Worm (Caenorhabditis elegans) whole organism, L2 larva: ENCODE measurements around the gene cyb-3.

Experiments used
- C34F6.9 ChIP-seq: fragments of 150-350 bp; optimal IDR thresholded peaks from 2 replicates; lab custom pipeline; 2014; ENCODE audit warnings: missing biosample characterization, missing genetic modification characterization
- ZK546.5 ChIP-seq: sonication (generic microtip); optimal IDR thresholded peaks from 2 replicates; lab custom pipeline; 2017; ENCODE audit warnings: missing biosample characterization, missing genetic modification characterization
- alr-1 ChIP-seq: fragments of 150-350 bp; optimal IDR thresholded peaks from 2 replicates; lab custom pipeline; 2014; ENCODE audit warnings: missing biosample characterization, missing genetic modification characterization
- aly-2 ChIP-seq: fragments of 150-350 bp; optimal IDR thresholded peaks from 2 replicates; lab custom pipeline; 2014; ENCODE audit warnings: missing biosample characterization, missing genetic modification characterization
- blmp-1 ChIP-seq: sonication (generic microtip); optimal IDR thresholded peaks from 2 replicates; lab custom pipeline; 2017; ENCODE audit warnings: missing genetic modification characterization, mild to moderate bottlenecking, missing compliant biosample characterization, antibody characterized with exemption, moderate library complexity; ENCODE audit not compliant: insufficient read depth
- ceh-16 ChIP-seq: fragments of 150-350 bp; optimal IDR thresholded peaks from 2 replicates; lab custom pipeline; 2014; ENCODE audit warnings: missing biosample characterization, missing genetic modification characterization
- ceh-82 ChIP-seq: fragments of 150-350 bp; optimal IDR thresholded peaks from 2 replicates; lab custom pipeline; 2014; ENCODE audit warnings: missing biosample characterization, missing genetic modification characterization
- crh-2 ChIP-seq: sonication (generic microtip); optimal IDR thresholded peaks from 2 replicates; lab custom pipeline; 2017; ENCODE audit warnings: missing biosample characterization, missing genetic modification characterization
- dmd-4 ChIP-seq: sonication (generic microtip); optimal IDR thresholded peaks from 2 replicates; lab custom pipeline; 2017; ENCODE audit warnings: missing biosample characterization, missing genetic modification characterization
- egl-27 ChIP-seq: sonication (generic microtip); optimal IDR thresholded peaks from 3 replicates; lab custom pipeline; 2017; ENCODE audit warnings: missing biosample characterization, missing genetic modification reagents, missing genetic modification characterization
- elt-1 ChIP-seq: fragments of 150-350 bp; optimal IDR thresholded peaks from 2 replicates; lab custom pipeline; 2014; ENCODE audit warnings: missing biosample characterization, missing genetic modification characterization
- gmeb-1 ChIP-seq: fragments of 150-350 bp; optimal IDR thresholded peaks from 2 replicates; lab custom pipeline; 2014; ENCODE audit warnings: missing biosample characterization, missing genetic modification characterization
- lin-11 ChIP-seq: fragments of 150-350 bp; sonication (generic microtip); optimal IDR thresholded peaks from 2 replicates; lab custom pipeline; 2014; ENCODE audit warnings: missing biosample characterization, missing genetic modification characterization, inconsistent platforms, mixed read lengths
- lin-13 ChIP-seq: fragments of 150-350 bp; optimal IDR thresholded peaks from 2 replicates; lab custom pipeline; 2014; ENCODE audit warnings: missing biosample characterization, missing genetic modification reagents, missing genetic modification characterization
- lin-39 ChIP-seq: fragments of 150-350 bp; optimal IDR thresholded peaks from 2 replicates; lab custom pipeline; 2014; ENCODE audit warnings: missing biosample characterization, missing genetic modification reagents, missing genetic modification characterization
- mbf-1 ChIP-seq: sonication (generic microtip); optimal IDR thresholded peaks from 2 replicates; lab custom pipeline; 2017; ENCODE audit warnings: missing biosample characterization, missing genetic modification characterization
- mdl-1 ChIP-seq, 2 experiments: fragments of 150-350 bp in 1 of 2; sonication (generic microtip) in 1 of 2; optimal IDR thresholded peaks; 2 replicates each; lab custom pipeline; 2017; ENCODE audit warnings: missing biosample characterization in 2 of 2, missing genetic modification characterization in 2 of 2
- nhr-21 ChIP-seq: fragments of 150-350 bp; optimal IDR thresholded peaks from 2 replicates; lab custom pipeline; 2014; ENCODE audit warnings: missing biosample characterization, missing genetic modification characterization
- nhr-237 ChIP-seq: fragments of 150-350 bp; optimal IDR thresholded peaks from 2 replicates; lab custom pipeline; 2014; ENCODE audit warnings: missing biosample characterization, missing genetic modification characterization
- nhr-25 ChIP-seq: fragments of 150-350 bp; sonication (generic microtip); optimal IDR thresholded peaks from 3 replicates; lab custom pipeline; 2014; ENCODE audit warnings: missing biosample characterization, missing genetic modification characterization
- peb-1 ChIP-seq: fragments of 150-350 bp; optimal IDR thresholded peaks from 2 replicates; lab custom pipeline; 2014; ENCODE audit warnings: missing biosample characterization, missing genetic modification characterization
- skn-1 ChIP-seq: sonication (generic microtip); optimal IDR thresholded peaks from 2 replicates; lab custom pipeline; 2017; ENCODE audit warnings: missing biosample characterization, missing genetic modification characterization
- sma-3 ChIP-seq: sonication (generic microtip); optimal IDR thresholded peaks from 2 replicates; lab custom pipeline; 2016; ENCODE audit warnings: missing genetic modification reagents, missing genetic modification characterization, missing compliant biosample characterization
- sma-9 ChIP-seq, 2 experiments: fragments of 150-350 bp in 1 of 2; sonication (generic microtip) in 1 of 2; optimal IDR thresholded peaks; 2 replicates each; lab custom pipeline; 2014 to 2016; ENCODE audit warnings: missing genetic modification characterization in 2 of 2, mild to moderate bottlenecking in 1 of 2, missing biosample characterization in 1 of 2, missing compliant biosample characterization in 1 of 2, missing genetic modification reagents in 1 of 2, moderate library complexity in 1 of 2
- snpc-4 ChIP-seq: fragments of 150-350 bp; optimal IDR thresholded peaks from 2 replicates; lab custom pipeline; 2014; ENCODE audit warnings: missing biosample characterization, missing genetic modification characterization
- unc-39 ChIP-seq: fragments of 150-350 bp; optimal IDR thresholded peaks from 2 replicates; lab custom pipeline; 2014; ENCODE audit warnings: missing biosample characterization, missing genetic modification characterization
- unc-55 ChIP-seq: fragments of 150-350 bp; sonication (generic microtip); optimal IDR thresholded peaks from 3 replicates; lab custom pipeline; 2014; ENCODE audit warnings: missing biosample characterization, missing genetic modification reagents, missing genetic modification characterization
- ztf-1 ChIP-seq: fragments of 200-800 bp; sonication (Bioruptor generic); conservative IDR thresholded peaks from 2 replicates; pipeline ENCODE4 v1.3.6; 2022; ENCODE audit warnings: missing genetic modification characterization, missing compliant biosample characterization
- ztf-4 ChIP-seq: fragments of 150-350 bp; optimal IDR thresholded peaks from 2 replicates; lab custom pipeline; 2014; ENCODE audit warnings: missing biosample characterization, missing genetic modification characterization

cyb-3 gene

DNA sequence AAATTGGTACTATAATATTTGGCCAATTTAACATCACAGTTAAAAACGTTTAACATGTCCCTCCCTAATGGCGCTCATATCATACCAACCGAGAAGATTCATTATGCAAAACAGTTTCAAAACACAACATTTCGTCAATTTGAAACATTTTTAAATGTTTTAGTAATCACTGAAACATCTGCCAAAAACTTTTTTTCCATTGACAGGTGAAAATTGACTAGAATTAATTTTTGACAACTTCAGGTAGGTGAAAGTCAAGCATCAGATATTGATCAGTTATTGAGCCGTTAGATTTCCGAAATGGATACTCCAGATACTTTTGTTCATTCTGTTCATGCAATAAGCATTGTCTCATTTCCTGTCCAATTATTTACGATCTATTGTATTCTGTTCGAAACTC lies 11.4 kb downstream of the cyb-3 start, which contains the start of gene srh-257:
Gene srh-257 (plus strand): TSS at position 301 of the 400 bp plus-strand sequence.
- no peak for TF ChIP-seq C34F6.9 (tag; lab: Kevin White, UChicago)
- no peak for TF ChIP-seq ceh-16 (tag; lab: Kevin White, UChicago)
- TF ChIP-seq unc-39 (tag; lab: Kevin White, UChicago), result no peak
- no peak for TF ChIP-seq mbf-1 (tag; lab: Kevin White, UChicago)
- no peak for TF ChIP-seq ZK546.5 (tag; lab: Kevin White, UChicago)
- TF ChIP-seq skn-1 (tag; lab: Kevin White, UChicago), result no peak
- TF ChIP-seq lin-13 (GFP tag; lab: Kevin White, UChicago), result no peak
- TF ChIP-seq nhr-21 (tag; lab: Kevin White, UChicago), result no peak
- TF ChIP-seq mdl-1 (tag; optimal IDR thresholded peaks at IDR 0.05; lab: Kevin White, UChicago), result no peak
- TF ChIP-seq unc-55 (GFP tag; lab: Kevin White, UChicago), result no peak
- no peak for TF ChIP-seq ztf-1
- TF ChIP-seq ztf-4 (tag; lab: Kevin White, UChicago), result no peak
- no peak for TF ChIP-seq aly-2 (tag; lab: Kevin White, UChicago)

DNA sequence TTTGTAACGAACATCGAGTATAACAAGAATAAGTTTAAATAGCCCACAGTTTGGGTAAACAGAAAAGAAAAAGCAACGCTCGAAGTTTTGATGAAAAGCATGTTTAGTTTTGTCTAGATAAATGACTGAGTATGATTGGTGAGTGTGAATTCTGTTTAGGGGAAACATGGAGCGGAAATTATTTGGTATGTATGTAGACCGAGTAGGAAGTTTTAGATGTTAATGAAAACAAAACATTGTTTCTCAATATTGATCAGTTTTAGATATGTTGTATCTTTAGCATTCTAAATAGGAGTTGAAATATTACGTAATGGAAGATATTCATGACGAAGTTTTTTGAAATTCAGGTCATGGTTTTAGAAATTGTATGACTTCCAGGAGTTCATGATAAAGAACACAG lies 17.1 kb downstream of the cyb-3 start, which contains the start of gene srbc-63:
Gene srbc-63 (minus strand): TSS at position 101 of the 400 bp plus-strand sequence.
- TF ChIP-seq unc-55 (GFP tag; lab: Kevin White, UChicago) (no peak), egl-27 (tag; lab: Kevin White, UChicago) (no peak), blmp-1 (no peak), dmd-4 (no peak), alr-1 (tag; lab: Kevin White, UChicago) (no peak), nhr-25 (no peak), elt-1 (no peak), ceh-16 (tag; lab: Kevin White, UChicago) (no peak)

DNA sequence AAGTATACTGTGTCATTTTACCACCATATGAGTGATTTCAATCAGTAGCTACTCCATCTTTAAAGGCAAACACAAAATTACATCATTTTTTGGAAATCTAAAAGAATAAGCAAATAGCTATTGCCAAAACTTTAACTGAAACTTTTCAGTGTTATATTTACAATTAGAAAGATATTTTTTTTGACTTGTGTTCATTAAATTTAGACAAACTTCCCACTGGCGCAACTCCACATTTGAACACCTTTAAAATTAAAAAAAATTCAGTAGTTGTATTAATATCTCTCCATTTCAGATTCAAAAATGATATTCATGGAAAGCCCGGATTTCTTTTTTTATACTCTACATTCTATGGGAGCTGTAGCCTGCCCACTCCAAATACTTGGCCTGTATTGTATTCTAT lies 18.4 kb downstream of the cyb-3 start, which contains the start of gene srh-264:
Gene srh-264 (plus strand): TSS at position 301 of the 400 bp plus-strand sequence.
- TF ChIP-seq sma-9 (GFP tag; optimal IDR thresholded peaks at IDR 0.05; lab: Kevin White, UChicago), result no peak
- no peak for TF ChIP-seq sma-9 (tag; optimal IDR thresholded peaks at IDR 0.05; lab: Kevin White, UChicago)
- no peak for TF ChIP-seq blmp-1
- TF ChIP-seq dmd-4, result no peak

DNA sequence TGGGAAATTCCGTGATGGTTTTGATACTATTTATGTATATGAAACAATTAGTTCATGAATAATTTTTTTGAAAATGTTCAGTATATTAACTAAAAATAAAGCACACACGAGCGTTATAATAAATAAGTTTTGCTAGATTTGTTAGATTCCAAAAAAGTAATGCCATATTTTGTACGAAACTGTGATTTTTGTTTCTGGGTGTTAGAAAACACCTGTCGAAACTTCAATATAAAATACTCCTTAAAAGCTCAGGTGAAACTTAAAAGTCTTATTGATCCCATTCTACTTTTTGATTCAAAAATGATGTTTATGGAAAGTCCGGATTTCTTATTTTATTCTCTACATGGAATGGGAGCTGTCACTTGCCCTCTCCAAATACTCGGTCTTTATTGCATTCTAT lies 20.5 kb downstream of the cyb-3 start, which contains the start of gene srh-265:
Gene srh-265 (plus strand): TSS at position 301 of the 400 bp plus-strand sequence.
- TF ChIP-seq crh-2 (tag; lab: Kevin White, UChicago) (no peak), ztf-1 (no peak), C34F6.9 (tag; lab: Kevin White, UChicago) (no peak), snpc-4 (no peak), nhr-237 (tag; lab: Kevin White, UChicago) (no peak), aly-2 (tag; lab: Kevin White, UChicago) (no peak), peb-1 (tag; lab: Kevin White, UChicago) (no peak), lin-39 (tag; lab: Kevin White, UChicago) (no peak)

DNA sequence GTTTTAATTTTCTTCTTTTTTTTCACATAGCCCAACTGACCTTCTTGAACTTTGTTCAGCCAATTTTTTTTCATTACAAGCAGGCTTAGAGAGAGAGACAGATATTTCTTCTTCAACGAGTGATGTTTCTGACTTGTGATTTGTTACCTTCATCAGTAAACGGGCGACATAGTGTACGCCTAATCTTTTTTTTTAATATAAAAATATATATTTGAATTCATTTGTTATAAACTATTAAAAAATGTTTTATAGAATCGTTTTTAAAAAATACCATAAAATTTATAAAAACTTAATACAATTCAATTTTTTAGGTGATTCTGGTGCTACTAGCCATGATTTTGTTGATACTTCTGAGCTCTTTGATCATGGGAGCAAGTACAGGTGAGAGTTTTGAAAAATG lies 22.3 kb downstream of the cyb-3 start, which contains the start of gene T06E6.10:
Gene T06E6.10 (plus strand): TSS at position 301 of the 400 bp plus-strand sequence.
- TF ChIP-seq C34F6.9 (tag; lab: Kevin White, UChicago), result no peak
- TF ChIP-seq gmeb-1, result no peak
- no peak for TF ChIP-seq ceh-82 (tag; lab: Kevin White, UChicago)
- no peak for TF ChIP-seq ZK546.5 (tag; lab: Kevin White, UChicago)
- no peak for TF ChIP-seq nhr-25
- TF ChIP-seq lin-11 (tag; lab: Kevin White, UChicago), result no peak
- no peak for TF ChIP-seq mbf-1 (tag; lab: Kevin White, UChicago)
- TF ChIP-seq blmp-1, result no peak
- no peak for TF ChIP-seq sma-3 (GFP tag; lab: Kevin White, UChicago)

DNA sequence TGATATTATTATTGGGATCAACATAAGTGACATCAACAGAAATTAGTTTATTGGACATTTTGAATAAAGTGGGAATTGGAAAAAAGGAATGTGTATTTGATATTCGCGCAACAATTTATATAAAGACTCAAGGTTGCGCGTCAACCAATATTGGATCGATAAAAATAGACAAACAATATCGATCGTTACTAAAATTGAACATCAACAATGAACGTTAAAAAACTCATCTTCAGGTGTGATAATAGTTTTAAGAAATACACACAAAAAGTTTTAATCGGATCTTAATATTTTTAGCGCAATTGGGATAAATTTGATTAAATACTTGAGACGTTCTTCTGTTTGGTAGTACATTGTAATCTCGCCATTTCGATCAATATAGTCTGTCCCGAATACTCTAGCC lies 28.1 kb downstream of the cyb-3 start, which contains the start of gene fbxa-104:
Gene fbxa-104 (minus strand): TSS at position 83 of the 400 bp plus-strand sequence.
- no peak for TF ChIP-seq crh-2 (tag; lab: Kevin White, UChicago)
